Fruit fly (Drosophila melanogaster) whole organism, embryonic: ENCODE results near the gene psh.
A peak's percentile ranks its signal among the peaks of the same experiment; 100 is the strongest.

Source experiments
- CG10209 ChIP-seq: fragments of 200-800 bp; sonication (Bioruptor generic); optimal IDR thresholded peaks from 3 replicates; lab custom pipeline; 2017; ENCODE audit warnings: missing biosample characterization, mild to moderate bottlenecking, missing genetic modification characterization, missing genetic modification reagents
- CG1024 ChIP-seq: fragments of 200-800 bp; sonication (Bioruptor generic); IDR thresholded peaks from 2 replicates; pipeline ENCODE4 v1.3.6; 2022; ENCODE audit warnings: missing biosample characterization, missing genetic modification characterization
- CG11093 ChIP-seq: fragments of 200-800 bp; sonication (Bioruptor generic); IDR thresholded peaks from 3 replicates; pipeline ENCODE4 v1.3.6; 2022; ENCODE audit warnings: missing biosample characterization, missing genetic modification characterization
- CG13123 ChIP-seq: fragments of 200-800 bp; sonication (Bioruptor generic); optimal IDR thresholded peaks from 2 replicates; lab custom pipeline; 2016; ENCODE audit warnings: missing biosample characterization, missing genetic modification characterization
- CG13624 ChIP-seq: fragments of 200-800 bp; sonication (Bioruptor generic); optimal IDR thresholded peaks from 2 replicates; lab custom pipeline; 2016; ENCODE audit warnings: missing biosample characterization, missing genetic modification characterization
- CG18619 ChIP-seq: fragments of 200-800 bp; sonication (Bioruptor generic); optimal IDR thresholded peaks from 3 replicates; lab custom pipeline; 2017; ENCODE audit warnings: missing biosample characterization, mild to moderate bottlenecking, missing genetic modification characterization
- CG31441 ChIP-seq: fragments of 200-800 bp; sonication (Bioruptor generic); IDR thresholded peaks from 2 replicates; pipeline ENCODE4 v1.3.6; 2022; ENCODE audit warnings: missing biosample characterization, missing genetic modification characterization
- CG34376 ChIP-seq: fragments of 200-800 bp; sonication (Bioruptor generic); optimal IDR thresholded peaks from 2 replicates; lab custom pipeline; 2018; ENCODE audit warnings: missing biosample characterization, mild to moderate bottlenecking, missing genetic modification characterization
- CG3847 ChIP-seq: fragments of 200-800 bp; sonication (Bioruptor generic); IDR thresholded peaks from 2 replicates; pipeline ENCODE4 v1.3.6; 2022; ENCODE audit warnings: missing biosample characterization, missing genetic modification characterization
- CG4424 ChIP-seq: fragments of 200-800 bp; sonication (Bioruptor generic); optimal IDR thresholded peaks from 3 replicates; lab custom pipeline; 2016; ENCODE audit warnings: missing biosample characterization, missing genetic modification characterization
- CG5180 ChIP-seq: fragments of 200-800 bp; sonication (Bioruptor generic); optimal IDR thresholded peaks from 3 replicates; lab custom pipeline; 2017; ENCODE audit warnings: missing biosample characterization, missing genetic modification characterization, mild to moderate bottlenecking, moderate library complexity, missing genetic modification reagents
- CG5953 ChIP-seq: fragments of 200-800 bp; sonication (Bioruptor generic); IDR thresholded peaks from 2 replicates; pipeline ENCODE4 v1.3.6; 2022; ENCODE audit warnings: missing biosample characterization, missing genetic modification characterization
- CG6683 ChIP-seq: fragments of 200-800 bp; sonication (Bioruptor generic); optimal IDR thresholded peaks from 2 replicates; lab custom pipeline; 2017; ENCODE audit warnings: missing biosample characterization, mild to moderate bottlenecking, missing genetic modification characterization, missing genetic modification reagents
- CG6765 ChIP-seq: fragments of 200-800 bp; sonication (Bioruptor generic); optimal IDR thresholded peaks from 3 replicates; lab custom pipeline; 2017; ENCODE audit warnings: missing biosample characterization, mild to moderate bottlenecking, missing genetic modification characterization
- CG6813 ChIP-seq: fragments of 200-800 bp; sonication (Bioruptor generic); optimal IDR thresholded peaks from 2 replicates; lab custom pipeline; 2017; ENCODE audit warnings: missing biosample characterization, missing genetic modification characterization, mild to moderate bottlenecking, moderate library complexity, missing genetic modification reagents
- CG7786 ChIP-seq: fragments of 200-800 bp; sonication (Bioruptor generic); optimal IDR thresholded peaks from 2 replicates; lab custom pipeline; 2016; ENCODE audit warnings: missing biosample characterization, missing genetic modification characterization
- CG8765 ChIP-seq: fragments of 200-800 bp; sonication (Bioruptor generic); IDR thresholded peaks from 2 replicates; pipeline ENCODE4 v1.3.6; 2022; ENCODE audit warnings: missing biosample characterization, missing genetic modification characterization
- CG9932 ChIP-seq: fragments of 200-800 bp; sonication (Bioruptor generic); IDR thresholded peaks from 2 replicates; pipeline ENCODE4 v1.3.6; 2022; ENCODE audit warnings: missing biosample characterization, missing genetic modification characterization
- Camta ChIP-seq: fragments of 200-800 bp; sonication (Bioruptor generic); optimal IDR thresholded peaks from 2 replicates; lab custom pipeline; 2016; ENCODE audit warnings: missing biosample characterization, missing genetic modification characterization
- Jarid2 ChIP-seq: fragments of 200-800 bp; sonication (Bioruptor generic); optimal IDR thresholded peaks from 3 replicates; lab custom pipeline; 2017; ENCODE audit warnings: mild to moderate bottlenecking, missing biosample characterization, missing genetic modification reagents, missing genetic modification characterization
- Lpt ChIP-seq: fragments of >200 bp; optimal IDR thresholded peaks from 2 replicates; lab custom pipeline; 2018; ENCODE audit warnings: missing biosample characterization, missing genetic modification characterization
- MBD-R2 ChIP-seq: fragments of 200-800 bp; sonication (Bioruptor generic); IDR thresholded peaks from 2 replicates; pipeline ENCODE4 v1.3.6; 2022; ENCODE audit warnings: missing biosample characterization, missing genetic modification characterization
- Med ChIP-seq: fragments of 200-800 bp; sonication (Bioruptor generic); peaks from one replicate; lab custom pipeline; 2016; ENCODE audit warnings: missing biosample characterization, missing genetic modification characterization, mild to moderate bottlenecking, inconsistent platforms, moderate library complexity
- NC2α ChIP-seq: fragments of 200-800 bp; sonication (Bioruptor generic); optimal IDR thresholded peaks from 2 replicates; lab custom pipeline; 2016; ENCODE audit warnings: missing biosample characterization, missing genetic modification characterization
- Side ChIP-seq: fragments of 200-800 bp; sonication (Bioruptor generic); optimal IDR thresholded peaks from 2 replicates; lab custom pipeline; 2016; ENCODE audit warnings: missing biosample characterization, missing genetic modification characterization
- Six4 ChIP-seq: fragments of 200-800 bp; sonication (Bioruptor generic); optimal IDR thresholded peaks from 2 replicates; lab custom pipeline; 2016; ENCODE audit warnings: missing biosample characterization, missing genetic modification characterization
- Vsx1 ChIP-seq: fragments of 200-800 bp; sonication (Bioruptor generic); optimal IDR thresholded peaks from 2 replicates; lab custom pipeline; 2017; ENCODE audit warnings: missing biosample characterization, mild to moderate bottlenecking, missing genetic modification characterization, missing genetic modification reagents
- bowl ChIP-seq: fragments of 200-800 bp; sonication (Bioruptor generic); IDR thresholded peaks from 2 replicates; pipeline ENCODE4 v1.3.6; 2022; ENCODE audit warnings: missing biosample characterization, missing genetic modification characterization
- cas ChIP-seq: fragments of 200-800 bp; sonication (Bioruptor generic); IDR thresholded peaks from 2 replicates; pipeline ENCODE4 v1.3.6; 2022; ENCODE audit warnings: missing biosample characterization, missing genetic modification characterization
- caup ChIP-seq: fragments of 200-800 bp; sonication (Bioruptor generic); optimal IDR thresholded peaks from 3 replicates; lab custom pipeline; 2017; ENCODE audit warnings: missing biosample characterization, mild to moderate bottlenecking, missing genetic modification characterization, moderate library complexity; ENCODE audit not compliant: severe bottlenecking
- chinmo ChIP-seq: fragments of 200-800 bp; sonication (Bioruptor generic); IDR thresholded peaks from 4 replicates; pipeline ENCODE4 v1.3.6; 2022; ENCODE audit warnings: missing biosample characterization, missing genetic modification characterization; ENCODE audit not compliant: partially characterized antibody
- crc ChIP-seq: fragments of 200-800 bp; sonication (Bioruptor generic); optimal IDR thresholded peaks from 2 replicates; lab custom pipeline; 2016; ENCODE audit warnings: missing biosample characterization, missing genetic modification characterization
- exex ChIP-seq: fragments of 200-800 bp; sonication (Bioruptor generic); optimal IDR thresholded peaks from 4 replicates; lab custom pipeline; 2018; ENCODE audit warnings: missing biosample characterization, mild to moderate bottlenecking, missing genetic modification characterization, moderate library complexity
- eyg ChIP-seq: fragments of 200-800 bp; sonication (Bioruptor generic); optimal IDR thresholded peaks from 3 replicates; lab custom pipeline; 2016; ENCODE audit warnings: missing biosample characterization, missing genetic modification characterization
- ftz-f1 ChIP-seq: fragments of 200-800 bp; sonication (Bioruptor generic); optimal IDR thresholded peaks from 2 replicates; lab custom pipeline; 2016; ENCODE audit warnings: missing biosample characterization, missing genetic modification characterization
- gcm2 ChIP-seq: fragments of 200-800 bp; sonication (Bioruptor generic); optimal IDR thresholded peaks from 2 replicates; lab custom pipeline; 2016; ENCODE audit warnings: missing biosample characterization, missing genetic modification characterization
- grn ChIP-seq: fragments of 200-800 bp; sonication (Bioruptor generic); optimal IDR thresholded peaks from 3 replicates; lab custom pipeline; 2017; ENCODE audit warnings: missing biosample characterization, missing genetic modification characterization
- h ChIP-seq: fragments of >200 bp; optimal IDR thresholded peaks from 2 replicates; lab custom pipeline; 2017
- hb ChIP-seq: fragments of 200-800 bp; sonication (Bioruptor generic); IDR thresholded peaks from 3 replicates; pipeline ENCODE4 v1.3.6; 2022; ENCODE audit warnings: missing biosample characterization, missing genetic modification characterization; ENCODE audit not compliant: partially characterized antibody
- knrl ChIP-seq: fragments of 200-800 bp; sonication (Bioruptor generic); IDR thresholded peaks from 3 replicates; pipeline ENCODE4 v1.3.6; 2022; ENCODE audit warnings: missing biosample characterization, missing genetic modification characterization; ENCODE audit not compliant: partially characterized antibody
- nmo ChIP-seq: fragments of 200-800 bp; sonication (Bioruptor generic); optimal IDR thresholded peaks from 2 replicates; lab custom pipeline; 2018; ENCODE audit warnings: missing biosample characterization, mild to moderate bottlenecking, missing genetic modification characterization, moderate library complexity
- org-1 ChIP-seq: fragments of 200-800 bp; sonication (Bioruptor generic); optimal IDR thresholded peaks from 2 replicates; lab custom pipeline; 2017; ENCODE audit warnings: missing biosample characterization, missing genetic modification characterization
- sug ChIP-seq: fragments of 200-800 bp; optimal IDR thresholded peaks from 2 replicates; lab custom pipeline; 2019; ENCODE audit warnings: missing biosample characterization, mild to moderate bottlenecking, missing genetic modification characterization, moderate library complexity
- ttk ChIP-seq: fragments of 200-800 bp; sonication (Bioruptor generic); IDR thresholded peaks from 2 replicates; pipeline ENCODE4 v2.1.2; 2022; ENCODE audit warnings: missing biosample characterization, missing genetic modification characterization
- unpg ChIP-seq: fragments of 200-800 bp; sonication (Bioruptor generic); optimal IDR thresholded peaks from 3 replicates; lab custom pipeline; 2018; ENCODE audit warnings: missing biosample characterization, mild to moderate bottlenecking, missing genetic modification characterization, moderate library complexity
- vnd ChIP-seq: fragments of 200-800 bp; sonication (Bioruptor generic); IDR thresholded peaks from 3 replicates; pipeline ENCODE4 v1.3.6; 2022; ENCODE audit warnings: missing biosample characterization, missing genetic modification characterization; ENCODE audit not compliant: partially characterized antibody
- wdn ChIP-seq: fragments of 200-800 bp; sonication (Bioruptor generic); IDR thresholded peaks from 2 replicates; pipeline ENCODE4 v1.3.6; 2022; ENCODE audit warnings: missing biosample characterization, missing genetic modification characterization
- wor ChIP-seq: fragments of 200-800 bp; sonication (Bioruptor generic); IDR thresholded peaks from 2 replicates; pipeline ENCODE4 v1.3.6; 2022; ENCODE audit warnings: missing biosample characterization, missing genetic modification characterization
- zfh1 ChIP-seq: fragments of 200-800 bp; sonication (Bioruptor generic); IDR thresholded peaks from 3 replicates; pipeline ENCODE4 v1.3.6; 2022; ENCODE audit warnings: missing biosample characterization, missing genetic modification characterization

The psh gene

dm6 chrX:18494165-18494740 lies 7.5 kb upstream of the psh start, which contains the start of gene CG15043 (continued):
- peak; percentile 23 for TF ChIP-seq CG10209 (GFP tag; lab: Kevin White, UChicago)
- TF ChIP-seq CG13624 (GFP tag; lab: Kevin White, UChicago): peak; percentile 34
- TF ChIP-seq nmo (GFP tag; lab: Kevin White, UChicago): peak; percentile 6
- TF ChIP-seq Side (GFP tag; lab: Kevin White, UChicago): no peak

DNA sequence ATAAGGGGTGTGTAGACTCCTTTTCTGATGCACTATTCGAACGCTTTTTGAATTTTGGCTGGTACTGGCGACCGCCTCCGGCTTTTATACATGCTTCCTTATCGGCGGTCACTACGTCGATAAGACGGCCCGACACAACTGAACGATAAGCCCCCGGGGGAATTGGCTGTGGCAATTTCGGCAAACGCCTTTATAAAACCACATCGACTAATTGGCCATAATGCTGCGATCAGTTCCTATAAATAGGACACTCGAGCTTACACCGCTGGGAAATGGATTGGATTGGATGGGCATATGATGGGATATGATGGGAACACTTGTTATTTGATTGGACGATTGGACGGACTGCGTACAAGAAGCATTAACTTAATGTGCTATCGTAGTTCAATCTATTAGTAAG lies 5.2 kb upstream of the psh start, which contains the start of gene CG15044:
TSS of gene CG15044 (minus strand) at position 66 of the 400 bp plus-strand sequence.
- TF ChIP-seq ttk (GFP tag; lab: Robert Waterston, UW) (no peak), grn (GFP tag; lab: Kevin White, UChicago) (peak; percentile 54), CG31441 (GFP tag; lab: Robert Waterston, UW) (no peak), sug (tag; lab: Kevin White, UChicago) (peak; percentile 57), CG11093 (GFP tag; lab: Robert Waterston, UW) (no peak), crc (GFP tag; lab: Kevin White, UChicago) (no peak), caup (no peak), CG18619 (no peak), wor (GFP tag; lab: Robert Waterston, UW) (no peak), CG7786 (GFP tag; lab: Kevin White, UChicago) (no peak), Vsx1 (peak; percentile 34), exex (tag; lab: Kevin White, UChicago) (peak; percentile 78)

DNA sequence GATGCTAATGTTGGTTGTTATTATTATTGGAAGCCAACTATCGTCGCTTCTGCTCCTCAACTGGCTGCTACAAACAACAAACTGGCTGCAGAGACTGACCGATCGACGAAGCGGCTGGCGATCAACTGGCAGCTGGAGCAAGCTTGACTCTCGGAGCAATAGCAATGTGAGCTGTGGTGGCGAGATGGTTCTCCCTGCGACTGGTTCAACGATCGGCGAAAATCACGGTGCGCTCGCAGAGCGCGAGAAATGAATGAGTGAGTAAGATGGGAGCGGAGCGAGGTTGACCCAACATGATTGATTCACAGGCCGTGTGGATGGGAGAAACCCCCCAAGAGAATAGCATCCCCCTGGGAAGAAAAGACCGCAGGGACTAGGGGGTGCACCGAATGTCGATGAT lies 2.8 kb upstream of the psh start, which contains the start of gene CG15046:
TSS of gene CG15046 (minus strand) at position 112 of the 400 bp plus-strand sequence.
- TF ChIP-seq CG9932 (GFP tag; lab: Robert Waterston, UW) (no peak), NC2α (GFP tag; lab: Kevin White, UChicago) (no peak), Med (GFP tag; lab: Kevin White, UChicago) (peak; percentile 65), Camta (GFP tag; lab: Kevin White, UChicago) (no peak), knrl (GFP tag; lab: Robert Waterston, UW) (peak; percentile 22; the same call in 1 of the 3 replicates), zfh1 (GFP tag; lab: Robert Waterston, UW) (no peak), wdn (GFP tag; lab: Robert Waterston, UW) (no peak), CG6683 (no peak), CG5180 (GFP tag; lab: Kevin White, UChicago) (peak; percentile 15), CG8765 (GFP tag; lab: Robert Waterston, UW) (no peak), CG6813 (no peak), chinmo (GFP tag; lab: Robert Waterston, UW) (0 out of 4 replicates have a peak, but pooled peaks have one; percentile 60), hb (GFP tag; lab: Robert Waterston, UW) (no peak), CG34376 (GFP tag; lab: Kevin White, UChicago) (no peak), CG5953 (no peak), Six4 (GFP tag; lab: Kevin White, UChicago) (no peak), MBD-R2 (GFP tag; lab: Robert Waterston, UW) (no peak), gcm2 (no peak), vnd (GFP tag; lab: Robert Waterston, UW) (no peak), CG1024 (no peak), Lpt (GFP tag; lab: Kevin White, UChicago) (no peak), unpg (GFP tag; lab: Kevin White, UChicago) (no peak), Jarid2 (GFP tag; lab: Kevin White, UChicago) (peak; percentile 52), eyg (GFP tag; lab: Kevin White, UChicago) (no peak), org-1 (GFP tag; lab: Kevin White, UChicago) (no peak), CG13123 (GFP tag; lab: Kevin White, UChicago) (no peak), CG4424 (no peak), bowl (GFP tag; lab: Robert Waterston, UW) (no peak), cas (GFP tag; lab: Robert Waterston, UW) (no peak), ftz-f1 (GFP tag; lab: Kevin White, UChicago) (no peak), CG3847 (no peak), h (lab: Kevin White, UChicago) (no peak), CG6765 (GFP tag; lab: Kevin White, UChicago) (no peak)
